Worm (Caenorhabditis elegans): Measurements from ENCODE around the gene ceh-39.

The ceh-39 gene

ce11 chrX:1888445-1889035 is 32.6 kb upstream of the ceh-39 start (continued):
- TF ChIP-seq snpc-1.2 (GFP tag; IDR thresholded peaks at IDR 0.05) = peak; percentile 40; the same call in 1 of the 2 replicates
- TF ChIP-seq daf-19 (GFP tag; conservative IDR thresholded peaks at IDR 0.05) = no peak
- peak in 1 of 2 experiments; percentile 3 for TF ChIP-seq hif-1 (tag; optimal IDR thresholded peaks at IDR 0.05)
- TF ChIP-seq nhr-102 (tag; optimal IDR thresholded peaks at IDR 0.05) = peak; percentile 90
- no peak for TF ChIP-seq ctbp-1 (GFP tag; IDR thresholded peaks at IDR 0.05)
- TF ChIP-seq pha-4 (GFP tag; IDR thresholded peaks at IDR 0.05) = peak; percentile 47; the same call in 1 of the 2 replicates
- no peak for TF ChIP-seq pha-4 (tag; optimal IDR thresholded peaks at IDR 0.05)
- TF ChIP-seq dmd-6 (GFP tag; IDR thresholded peaks at IDR 0.05) = peak; percentile 67
- no peak for TF ChIP-seq skn-1 (tag; optimal IDR thresholded peaks at IDR 0.05)
- TF ChIP-seq daf-12 (tag; optimal IDR thresholded peaks at IDR 0.05) = no peak
- no peak for TF ChIP-seq fkh-10 (GFP tag; optimal IDR thresholded peaks at IDR 0.05)
- no peak for TF ChIP-seq nhr-76 (tag; optimal IDR thresholded peaks at IDR 0.05)
- no peak for TF ChIP-seq aha-1 (tag)
- TF ChIP-seq mdt-29 (GFP tag; IDR thresholded peaks at IDR 0.05) = no peak
- TF ChIP-seq Y48G9A.11 (GFP tag; IDR thresholded peaks at IDR 0.05) = no peak
- TF ChIP-seq D1046.2 (GFP tag; IDR thresholded peaks at IDR 0.05) = no peak
- TF ChIP-seq mxl-2 (GFP tag; conservative IDR thresholded peaks at IDR 0.05) = no peak
- TF ChIP-seq php-3 (GFP tag; IDR thresholded peaks at IDR 0.05) = no peak
- no peak for TF ChIP-seq lin-1 (GFP tag; IDR thresholded peaks at IDR 0.05)
- peak; percentile 84 for TF ChIP-seq rbr-2 (tag; optimal IDR thresholded peaks at IDR 0.05)
- TF ChIP-seq duxl-1 (tag; optimal IDR thresholded peaks at IDR 0.05; ENCODE audit: poor library complexity) = peak; percentile 94
- TF ChIP-seq hlh-30 (tag; optimal IDR thresholded peaks at IDR 0.05; ENCODE audit: insufficient read depth) = peak; percentile 15
- TF ChIP-seq arid-1 (GFP tag; conservative IDR thresholded peaks at IDR 0.05) = no peak
- peak; percentile 58 for TF ChIP-seq T20F7.1 (GFP tag; optimal IDR thresholded peaks at IDR 0.05)
- TF ChIP-seq ZK546.5 (tag; optimal IDR thresholded peaks at IDR 0.05) = no peak
- TF ChIP-seq lim-7 (GFP tag; IDR thresholded peaks at IDR 0.05) = no peak
- peak in 1 of 2 experiments; percentile 92 for TF ChIP-seq daf-16 (GFP tag; optimal IDR thresholded peaks at IDR 0.05)
- peak; percentile 49 for TF ChIP-seq daf-16 (tag; optimal IDR thresholded peaks at IDR 0.05)
- TF ChIP-seq jun-1 (tag; optimal IDR thresholded peaks at IDR 0.05) = peak; percentile 62
- TF ChIP-seq lsy-2 (tag; optimal IDR thresholded peaks at IDR 0.05) = peak; percentile 66 to 73
- peak; percentile 89 for TF ChIP-seq nhr-77 (tag; optimal IDR thresholded peaks at IDR 0.05)
- TF ChIP-seq dmd-9 (GFP tag; IDR thresholded peaks at IDR 0.05) = 0 out of 2 replicates have a peak, but pooled peaks have one; percentile 24
- peak; percentile 94 for TF ChIP-seq F37D6.2 (tag; optimal IDR thresholded peaks at IDR 0.05)

DNA sequence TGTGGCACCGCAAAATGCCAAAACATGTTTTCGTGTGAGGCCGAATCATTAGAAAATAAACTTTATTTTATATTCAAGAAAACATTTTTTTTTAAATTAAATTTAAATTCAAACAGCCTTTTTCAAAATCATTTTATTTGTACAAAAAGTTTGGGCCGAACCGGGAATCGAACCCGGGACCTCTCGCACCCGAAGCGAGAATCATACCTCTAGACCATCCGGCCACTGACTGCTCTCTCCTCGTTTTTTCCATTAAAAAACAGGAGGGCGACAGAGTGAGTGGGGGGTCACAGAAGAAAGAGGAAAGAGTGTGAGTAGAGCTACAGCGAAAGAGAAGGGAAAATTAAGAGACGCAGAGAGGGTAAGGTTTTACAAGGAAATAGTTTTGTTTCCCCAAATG is 24.7 kb upstream of the ceh-39 start:
- TF ChIP-seq unc-130 (GFP tag; optimal IDR thresholded peaks at IDR 0.05) (peak; percentile 49), mep-1 (tag; optimal IDR thresholded peaks at IDR 0.05) (peak; percentile 76), dpl-1 (GFP tag; optimal IDR thresholded peaks at IDR 0.05) (peak; percentile 17), hlh-11 (tag; optimal IDR thresholded peaks at IDR 0.05) (no peak), rbr-2 (tag; optimal IDR thresholded peaks at IDR 0.05) (peak; percentile 58), madf-5 (GFP tag; IDR thresholded peaks at IDR 0.05) (0 out of 4 replicates have a peak, but pooled peaks have one; percentile 35 to 59), lin-38 (GFP tag; IDR thresholded peaks at IDR 0.05) (no peak), zfp-3 (GFP tag; conservative IDR thresholded peaks at IDR 0.05) (peak; percentile 65; the same call in 1 of the 2 replicates), lin-39 (tag; optimal IDR thresholded peaks at IDR 0.05) (no peak), daf-12 (tag; optimal IDR thresholded peaks at IDR 0.05) (no peak), sdz-12 (GFP tag; optimal IDR thresholded peaks at IDR 0.05) (peak; percentile 45), F49E8.2 (tag; optimal IDR thresholded peaks at IDR 0.05; ENCODE audit: borderline replicate concordance) (peak; percentile 19), mes-2 (tag; optimal IDR thresholded peaks at IDR 0.05; ENCODE audit: poor library complexity, severe bottlenecking) (peak; percentile 86), zip-2 (tag; optimal IDR thresholded peaks at IDR 0.05) (peak; percentile 12), ZK337.2 (GFP tag; IDR thresholded peaks at IDR 0.05) (0 out of 2 replicates have a peak, but pooled peaks have one; percentile 36), ceh-20 (GFP tag; IDR thresholded peaks at IDR 0.05) (no peak; the same call in 1 of the 2 replicates), nhr-28 (tag; optimal IDR thresholded peaks at IDR 0.05) (peak; percentile 20), hlh-30 (tag; optimal IDR thresholded peaks at IDR 0.05; ENCODE audit: insufficient read depth) (peak; percentile 54), fkh-10 (GFP tag; optimal IDR thresholded peaks at IDR 0.05) (no peak), F10B5.3 (tag; optimal IDR thresholded peaks at IDR 0.05) (peak; percentile 51), tra-1 (GFP tag; IDR thresholded peaks at IDR 0.05) (no peak; the same call in 1 of the 2 replicates)
